Fruit fly (Drosophila melanogaster) whole organism, embryonic: ENCODE results near the gene Mdh1.

Experiments
- CG10147 ChIP-seq: fragments of 200-800 bp; sonication (Bioruptor generic); optimal IDR thresholded peaks from 2 replicates; lab custom pipeline; 2019; ENCODE audit warnings: missing biosample characterization, mild to moderate bottlenecking, missing genetic modification characterization, moderate library complexity
- CG1024 ChIP-seq: fragments of 200-800 bp; sonication (Bioruptor generic); IDR thresholded peaks from 2 replicates; pipeline ENCODE4 v1.3.6; 2022; ENCODE audit warnings: missing biosample characterization, missing genetic modification characterization
- CG11723 ChIP-seq: fragments of 200-800 bp; sonication (Bioruptor generic); optimal IDR thresholded peaks from 2 replicates; lab custom pipeline; 2017; ENCODE audit warnings: missing biosample characterization, mild to moderate bottlenecking, missing genetic modification characterization
- CG12942 ChIP-seq: fragments of 200-800 bp; sonication (Bioruptor generic); optimal IDR thresholded peaks from 3 replicates; lab custom pipeline; 2016; ENCODE audit warnings: missing biosample characterization, missing genetic modification characterization
- CG14860 ChIP-seq: fragments of 200-800 bp; sonication (Bioruptor generic); IDR thresholded peaks from 3 replicates; pipeline ENCODE4 v1.3.6; 2022; ENCODE audit warnings: missing biosample characterization, missing genetic modification characterization; ENCODE audit not compliant: partially characterized antibody
- CG1529 ChIP-seq: fragments of 200-800 bp; sonication (Bioruptor generic); optimal IDR thresholded peaks from 3 replicates; lab custom pipeline; 2018; ENCODE audit warnings: missing biosample characterization, missing genetic modification characterization
- CG16813 ChIP-seq: fragments of 200-800 bp; sonication (Bioruptor generic); IDR thresholded peaks from 3 replicates; pipeline ENCODE4 v1.3.6; 2022; ENCODE audit warnings: missing biosample characterization, missing genetic modification characterization; ENCODE audit not compliant: partially characterized antibody
- CG17912 ChIP-seq: fragments of 200-800 bp; sonication (Bioruptor generic); optimal IDR thresholded peaks from 2 replicates; lab custom pipeline; 2018; ENCODE audit warnings: missing biosample characterization, mild to moderate bottlenecking, missing genetic modification characterization
- CG2678 ChIP-seq: fragments of 200-800 bp; sonication (Bioruptor generic); optimal IDR thresholded peaks from 3 replicates; lab custom pipeline; 2019; ENCODE audit warnings: missing biosample characterization, mild to moderate bottlenecking, missing genetic modification characterization, moderate library complexity
- CG32772 ChIP-seq: fragments of 200-800 bp; sonication (Bioruptor generic); IDR thresholded peaks from 2 replicates; pipeline ENCODE4 v1.3.6; 2022; ENCODE audit warnings: missing biosample characterization, missing genetic modification characterization
- CG33557 ChIP-seq: fragments of 200-800 bp; sonication (Bioruptor generic); optimal IDR thresholded peaks from 2 replicates; lab custom pipeline; 2019; ENCODE audit warnings: missing biosample characterization, mild to moderate bottlenecking, missing genetic modification characterization, moderate library complexity
- CG4707 ChIP-seq: fragments of 200-800 bp; sonication (Bioruptor generic); optimal IDR thresholded peaks from 2 replicates; lab custom pipeline; 2018; ENCODE audit warnings: missing biosample characterization, mild to moderate bottlenecking, missing genetic modification characterization, moderate library complexity
- CG6272 ChIP-seq: fragments of 200-800 bp; sonication (Bioruptor generic); IDR thresholded peaks from 2 replicates; pipeline ENCODE4 v1.3.6; 2022; ENCODE audit warnings: missing biosample characterization, missing genetic modification characterization
- CG6791 ChIP-seq: fragments of 200-800 bp; sonication (Bioruptor generic); IDR thresholded peaks from 3 replicates; pipeline ENCODE4 v1.3.6; 2022; ENCODE audit warnings: missing biosample characterization, missing genetic modification characterization; ENCODE audit not compliant: partially characterized antibody
- CG7987 ChIP-seq: fragments of 200-800 bp; sonication (Bioruptor generic); optimal IDR thresholded peaks from 2 replicates; lab custom pipeline; 2018; ENCODE audit warnings: missing biosample characterization, mild to moderate bottlenecking, missing genetic modification characterization, moderate library complexity
- CG8290 ChIP-seq, 3 experiments: fragments of 200-800 bp; sonication (Bioruptor generic); optimal IDR thresholded peaks; 2 replicates each; lab custom pipeline; 2016 to 2019; ENCODE audit warnings: missing biosample characterization in 3 of 3, missing genetic modification characterization in 3 of 3, mild to moderate bottlenecking in 2 of 3, moderate library complexity in 1 of 3
- Dip3 ChIP-seq: fragments of 200-800 bp; sonication (Bioruptor generic); optimal IDR thresholded peaks from 3 replicates; lab custom pipeline; 2016; ENCODE audit warnings: missing biosample characterization, missing genetic modification characterization
- Dll ChIP-seq: fragments of 200-800 bp; sonication (Bioruptor generic); IDR thresholded peaks from 4 replicates; pipeline ENCODE4 v1.3.6; 2022; ENCODE audit warnings: missing biosample characterization, missing genetic modification characterization; ENCODE audit not compliant: partially characterized antibody
- Doc3 ChIP-seq: fragments of 200-800 bp; sonication (Bioruptor generic); IDR thresholded peaks from 3 replicates; pipeline ENCODE4 v1.3.6; 2022; ENCODE audit warnings: missing biosample characterization, missing genetic modification characterization; ENCODE audit not compliant: partially characterized antibody
- Dref ChIP-seq: fragments of 200-800 bp; sonication (Bioruptor generic); IDR thresholded peaks from 2 replicates; pipeline ENCODE4 v1.3.6; 2022; ENCODE audit warnings: missing biosample characterization, missing genetic modification characterization
- E2f2 ChIP-seq: fragments of 200-800 bp; sonication (Bioruptor generic); IDR thresholded peaks from 2 replicates; pipeline ENCODE4 v1.3.6; 2022; ENCODE audit warnings: missing biosample characterization, missing genetic modification characterization
- Gug ChIP-seq: fragments of 200-800 bp; sonication (Bioruptor generic); IDR thresholded peaks from 4 replicates; pipeline ENCODE4 v1.3.6; 2022; ENCODE audit warnings: missing biosample characterization, missing genetic modification characterization
- H2.0 ChIP-seq: fragments of 200-800 bp; sonication (Bioruptor generic); IDR thresholded peaks from 2 replicates; pipeline ENCODE4 v1.3.6; 2022; ENCODE audit warnings: missing biosample characterization, missing genetic modification characterization
- MESR4 ChIP-seq: fragments of 200-800 bp; sonication (Bioruptor generic); optimal IDR thresholded peaks from 2 replicates; lab custom pipeline; 2018; ENCODE audit warnings: missing biosample characterization, mild to moderate bottlenecking, missing genetic modification characterization, moderate library complexity
- MTF-1 ChIP-seq: fragments of 200-800 bp; sonication (Bioruptor generic); optimal IDR thresholded peaks from 2 replicates; lab custom pipeline; 2018; ENCODE audit warnings: missing biosample characterization, mild to moderate bottlenecking, missing genetic modification characterization, borderline replicate concordance
- Neu2 ChIP-seq: fragments of 200-800 bp; sonication (Bioruptor generic); optimal IDR thresholded peaks from 3 replicates; lab custom pipeline; 2016; ENCODE audit warnings: missing biosample characterization, missing genetic modification characterization, borderline replicate concordance
- Ptx1 ChIP-seq: fragments of 200-800 bp; sonication (Bioruptor generic); IDR thresholded peaks from 2 replicates; pipeline ENCODE4 v1.3.6; 2022; ENCODE audit warnings: missing biosample characterization, missing genetic modification characterization
- Sry-δ ChIP-seq: fragments of 200-800 bp; sonication (Bioruptor generic); optimal IDR thresholded peaks from 2 replicates; lab custom pipeline; 2016; ENCODE audit warnings: missing biosample characterization, missing genetic modification characterization
- Xbp1 ChIP-seq: fragments of 200-800 bp; sonication (Bioruptor generic); optimal IDR thresholded peaks from 3 replicates; lab custom pipeline; 2016; ENCODE audit warnings: missing biosample characterization, mild to moderate bottlenecking, missing genetic modification characterization
- aop ChIP-seq: fragments of 200-800 bp; sonication (Bioruptor generic); IDR thresholded peaks from 2 replicates; pipeline ENCODE4 v1.3.6; 2022; ENCODE audit warnings: missing biosample characterization, missing genetic modification characterization
- bbx ChIP-seq: fragments of 200-800 bp; sonication (Bioruptor generic); IDR thresholded peaks from 2 replicates; pipeline ENCODE4 v1.3.6; 2022; ENCODE audit warnings: missing biosample characterization, missing genetic modification characterization; ENCODE audit not compliant: partially characterized antibody
- bigmax ChIP-seq: fragments of 200-800 bp; sonication (Bioruptor generic); optimal IDR thresholded peaks from 2 replicates; lab custom pipeline; 2018; ENCODE audit warnings: missing biosample characterization, mild to moderate bottlenecking, missing genetic modification characterization
- chm ChIP-seq: fragments of 200-800 bp; sonication (Bioruptor generic); IDR thresholded peaks from 2 replicates; pipeline ENCODE4 v1.3.6; 2022; ENCODE audit warnings: missing biosample characterization, missing genetic modification characterization
- corto ChIP-seq: fragments of 200-800 bp; sonication (Bioruptor generic); optimal IDR thresholded peaks from 2 replicates; lab custom pipeline; 2016; ENCODE audit warnings: missing biosample characterization, mild to moderate bottlenecking, missing genetic modification characterization, moderate library complexity
- crp ChIP-seq, 2 experiments: fragments of 200-800 bp; sonication (Bioruptor generic); optimal IDR thresholded peaks; 2 replicates in 1 of 2; 3 replicates in 1 of 2; lab custom pipeline; 2017; ENCODE audit warnings: missing biosample characterization in 2 of 2, missing genetic modification characterization in 2 of 2, mild to moderate bottlenecking in 1 of 2, moderate library complexity in 1 of 2
- en ChIP-seq: fragments of 200-800 bp; sonication (Bioruptor generic); optimal IDR thresholded peaks from 2 replicates; lab custom pipeline; 2016; ENCODE audit warnings: missing biosample characterization, missing genetic modification characterization
- her ChIP-seq: fragments of 200-800 bp; sonication (Bioruptor generic); optimal IDR thresholded peaks from 2 replicates; lab custom pipeline; 2016; ENCODE audit warnings: missing biosample characterization, missing genetic modification characterization
- insv ChIP-seq, 2 experiments: fragments of 200-800 bp; sonication (Bioruptor generic); optimal IDR thresholded peaks; 3 replicates each; lab custom pipeline; 2016 to 2018; ENCODE audit warnings: missing biosample characterization in 2 of 2, missing genetic modification characterization in 2 of 2
- kah ChIP-seq: fragments of 200-800 bp; sonication (Bioruptor generic); optimal IDR thresholded peaks from 2 replicates; lab custom pipeline; 2018; ENCODE audit warnings: missing biosample characterization, mild to moderate bottlenecking, missing genetic modification characterization
- nerfin-2 ChIP-seq: fragments of 200-800 bp; sonication (Bioruptor generic); IDR thresholded peaks from 2 replicates; pipeline ENCODE4 v1.3.6; 2022; ENCODE audit warnings: missing biosample characterization, missing genetic modification characterization; ENCODE audit not compliant: partially characterized antibody
- nmo ChIP-seq: fragments of 200-800 bp; sonication (Bioruptor generic); optimal IDR thresholded peaks from 2 replicates; lab custom pipeline; 2018; ENCODE audit warnings: missing biosample characterization, mild to moderate bottlenecking, missing genetic modification characterization, moderate library complexity
- odd ChIP-seq: fragments of 200-800 bp; sonication (Bioruptor generic); optimal IDR thresholded peaks from 2 replicates; lab custom pipeline; 2017; ENCODE audit warnings: missing biosample characterization, mild to moderate bottlenecking, missing genetic modification characterization
- psq ChIP-seq: fragments of 200-800 bp; sonication (Bioruptor generic); optimal IDR thresholded peaks from 2 replicates; lab custom pipeline; 2017; ENCODE audit warnings: missing biosample characterization, missing genetic modification characterization
- pzg ChIP-seq: fragments of 200-800 bp; sonication (Bioruptor generic); optimal IDR thresholded peaks from 3 replicates; lab custom pipeline; 2018; ENCODE audit warnings: missing biosample characterization, mild to moderate bottlenecking, missing genetic modification characterization, moderate library complexity
- schlank ChIP-seq: fragments of 200-800 bp; sonication (Bioruptor generic); optimal IDR thresholded peaks from 2 replicates; lab custom pipeline; 2018; ENCODE audit warnings: missing biosample characterization, mild to moderate bottlenecking, missing genetic modification characterization
- scrt ChIP-seq: fragments of 200-800 bp; sonication (Bioruptor generic); optimal IDR thresholded peaks from 2 replicates; lab custom pipeline; 2018; ENCODE audit warnings: missing biosample characterization, mild to moderate bottlenecking, missing genetic modification characterization, moderate library complexity
- sens ChIP-seq: fragments of 200-800 bp; sonication (Bioruptor generic); peaks from one replicate; lab custom pipeline; 2016; ENCODE audit warnings: missing biosample characterization, missing genetic modification characterization
- slp2 ChIP-seq: fragments of 200-800 bp; sonication (Bioruptor generic); optimal IDR thresholded peaks from 2 replicates; lab custom pipeline; 2016; ENCODE audit warnings: missing biosample characterization, missing genetic modification characterization
- stwl ChIP-seq: fragments of 200-800 bp; sonication (Bioruptor generic); optimal IDR thresholded peaks from 3 replicates; lab custom pipeline; 2018; ENCODE audit warnings: missing biosample characterization, mild to moderate bottlenecking, missing genetic modification characterization, moderate library complexity
- zfh2 ChIP-seq: fragments of 200-800 bp; sonication (Bioruptor generic); optimal IDR thresholded peaks from 2 replicates; lab custom pipeline; 2016; ENCODE audit warnings: missing biosample characterization, missing genetic modification characterization

Mdh1 gene

DNA sequence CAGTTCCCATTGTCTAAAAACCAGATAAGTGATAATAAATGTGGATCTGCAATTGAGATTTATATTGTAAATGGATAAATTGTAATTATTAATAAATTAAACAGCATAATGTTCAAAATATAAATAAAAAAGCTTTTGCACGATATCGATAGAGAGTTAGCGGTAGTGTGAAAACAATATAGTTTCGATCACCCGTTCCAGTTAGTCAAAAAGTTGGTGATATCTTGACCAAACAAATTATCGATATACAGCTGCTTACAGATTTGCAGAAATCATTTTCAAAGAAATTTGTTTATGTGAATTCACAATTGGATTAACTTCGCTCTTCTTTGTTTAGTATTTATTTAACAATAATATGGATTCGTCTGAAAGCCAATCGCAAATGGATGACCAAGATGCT lies 43.0 kb upstream of the Mdh1 start, which contains the start of gene Nse4 (continued):
- peak; percentile 83 for TF ChIP-seq nerfin-2
- no peak for TF ChIP-seq Dip3
- TF ChIP-seq scrt (GFP tag; lab: Kevin White, UChicago) = no peak
- no peak for TF ChIP-seq her (GFP tag; lab: Kevin White, UChicago)
- TF ChIP-seq CG32772 (GFP tag; lab: Robert Waterston, UW) = no peak
- TF ChIP-seq CG12942 = no peak
- TF ChIP-seq sens (GFP tag; lab: Kevin White, UChicago) = peak; percentile 75
- no peak for TF ChIP-seq CG7987 (GFP tag; lab: Kevin White, UChicago)
- peak; percentile 15 for TF ChIP-seq nmo
- TF ChIP-seq CG10147 (GFP tag; lab: Kevin White, UChicago) = no peak
- no peak for TF ChIP-seq corto (GFP tag; lab: Kevin White, UChicago)
- no peak for TF ChIP-seq CG17912
- TF ChIP-seq E2f2 (GFP tag; lab: Robert Waterston, UW) = peak; percentile 87
- TF ChIP-seq Gug (GFP tag; lab: Robert Waterston, UW) = no peak
- TF ChIP-seq MTF-1 (GFP tag; lab: Kevin White, UChicago) = no peak
- TF ChIP-seq CG4707 = no peak
- TF ChIP-seq chm (GFP tag; lab: Robert Waterston, UW) = no peak
- TF ChIP-seq bigmax (GFP tag; lab: Kevin White, UChicago) = no peak
- TF ChIP-seq CG14860 = peak; percentile 93
- TF ChIP-seq Ptx1 (GFP tag; lab: Robert Waterston, UW) = no peak
- peak; percentile 77 for TF ChIP-seq Dll
- TF ChIP-seq insv (GFP tag; optimal IDR thresholded peaks at IDR 0.05; lab: Kevin White, UChicago) = no peak
- TF ChIP-seq Sry-δ (GFP tag; lab: Kevin White, UChicago) = peak; percentile 38
- no peak for TF ChIP-seq CG1529 (GFP tag; lab: Kevin White, UChicago)
- peak; percentile 86 for TF ChIP-seq CG1024 (GFP tag; lab: Robert Waterston, UW)
- no peak for TF ChIP-seq H2.0 (GFP tag; lab: Robert Waterston, UW)
- TF ChIP-seq stwl (tag; lab: Kevin White, UChicago) = peak; percentile 79
- no peak for TF ChIP-seq aop (GFP tag; lab: Robert Waterston, UW)
- no peak for TF ChIP-seq CG6272
- TF ChIP-seq Doc3 (GFP tag; lab: Robert Waterston, UW) = peak; percentile 46; the same call in 2 of the 3 replicates
- TF ChIP-seq CG6791 = peak; percentile 90
- TF ChIP-seq odd (GFP tag; lab: Kevin White, UChicago) = no peak
- TF ChIP-seq MESR4 (GFP tag; lab: Kevin White, UChicago) = peak; percentile 16
- TF ChIP-seq Xbp1 (GFP tag; lab: Kevin White, UChicago) = no peak
- peak; percentile 38 for TF ChIP-seq CG8290 (GFP tag; optimal IDR thresholded peaks at IDR 0.05; lab: Kevin White, UChicago)
- no peak for TF ChIP-seq CG8290 (tag; optimal IDR thresholded peaks at IDR 0.05; lab: Kevin White, UChicago)
- TF ChIP-seq zfh2 (GFP tag; lab: Kevin White, UChicago) = no peak
- no peak for TF ChIP-seq slp2 (GFP tag; lab: Kevin White, UChicago)
- TF ChIP-seq Neu2 (GFP tag; lab: Kevin White, UChicago) = no peak
- TF ChIP-seq CG16813 (GFP tag; lab: Robert Waterston, UW) = peak; percentile 82
- TF ChIP-seq schlank (tag; lab: Kevin White, UChicago) = no peak
- TF ChIP-seq en (GFP tag; lab: Kevin White, UChicago) = no peak
- TF ChIP-seq CG11723 (GFP tag; lab: Kevin White, UChicago) = no peak
- TF ChIP-seq crp (GFP tag; optimal IDR thresholded peaks at IDR 0.05; lab: Kevin White, UChicago) = peak in 1 of 2 experiments; percentile 70
- peak; percentile 61 for TF ChIP-seq pzg (GFP tag; lab: Kevin White, UChicago)
- peak; percentile 93 for TF ChIP-seq Dref (GFP tag; lab: Robert Waterston, UW)
- no peak for TF ChIP-seq psq (GFP tag; lab: Kevin White, UChicago)
- TF ChIP-seq kah (GFP tag; lab: Kevin White, UChicago) = no peak
- peak; percentile 89 for TF ChIP-seq bbx (GFP tag; lab: Robert Waterston, UW)
- TF ChIP-seq CG2678 (tag; lab: Kevin White, UChicago) = no peak
- TF ChIP-seq CG33557 (GFP tag; lab: Kevin White, UChicago) = no peak
